Worm (Caenorhabditis elegans) whole organism, L4 larva: ENCODE measurements around the gene Y51A2B.9.

ENCODE experiments used
- F10B5.3 ChIP-seq: sonication (generic microtip); optimal IDR thresholded peaks from 2 replicates; lab custom pipeline; 2016; ENCODE audit warnings: mild to moderate bottlenecking, missing genetic modification characterization, missing compliant biosample characterization
- F44E2.7 ChIP-seq: fragments of 200-800 bp; sonication (Bioruptor generic); IDR thresholded peaks from 2 replicates; pipeline ENCODE4 v2.1.2; 2022; ENCODE audit warnings: missing genetic modification characterization, missing compliant biosample characterization
- Y48G9A.11 ChIP-seq: fragments of 200-800 bp; sonication (Bioruptor generic); IDR thresholded peaks from 2 replicates; pipeline ENCODE4 v1.3.6; 2022; ENCODE audit warnings: missing genetic modification reagents, missing genetic modification characterization, missing compliant biosample characterization
- Y5F2A.4 ChIP-seq: fragments of 200-800 bp; sonication (Bioruptor generic); optimal IDR thresholded peaks from 2 replicates; lab custom pipeline; 2018; ENCODE audit warnings: mild to moderate bottlenecking, missing genetic modification characterization, missing compliant biosample characterization
- ZK337.2 ChIP-seq: fragments of 200-800 bp; sonication (Bioruptor generic); IDR thresholded peaks from 2 replicates; pipeline ENCODE4 v1.3.6; 2022; ENCODE audit warnings: missing genetic modification reagents, missing genetic modification characterization, missing compliant biosample characterization
- ZK546.5 ChIP-seq, 2 experiments: sonication (generic microtip); optimal IDR thresholded peaks; 2 replicates each; lab custom pipeline; 2017; ENCODE audit warnings: missing biosample characterization in 2 of 2, missing genetic modification characterization in 2 of 2
- aha-1 ChIP-seq: fragments of 150-350 bp; peaks from one replicate; lab custom pipeline; 2014; ENCODE audit warnings: missing biosample characterization, missing genetic modification characterization
- arid-1 ChIP-seq: fragments of 200-800 bp; sonication (Bioruptor generic); conservative IDR thresholded peaks from 2 replicates; pipeline ENCODE4 v1.3.6; 2022; ENCODE audit warnings: missing genetic modification reagents, missing genetic modification characterization, missing compliant biosample characterization
- attf-4 ChIP-seq: sonication (generic microtip); optimal IDR thresholded peaks from 3 replicates; lab custom pipeline; 2017; ENCODE audit warnings: missing biosample characterization, missing genetic modification characterization
- ceh-20 ChIP-seq: fragments of 200-800 bp; sonication (Bioruptor generic); IDR thresholded peaks from 2 replicates; pipeline ENCODE4 v1.3.6; 2022; ENCODE audit warnings: missing genetic modification reagents, missing genetic modification characterization, missing compliant biosample characterization
- ceh-82 ChIP-seq: sonication (generic microtip); optimal IDR thresholded peaks from 2 replicates; lab custom pipeline; 2017; ENCODE audit warnings: missing biosample characterization, missing genetic modification characterization
- ces-1 ChIP-seq: fragments of 150-350 bp; sonication (generic microtip); optimal IDR thresholded peaks from 4 replicates; lab custom pipeline; 2014; ENCODE audit warnings: missing biosample characterization, missing genetic modification reagents, missing genetic modification characterization
- daf-12 ChIP-seq: fragments of 150-350 bp; optimal IDR thresholded peaks from 2 replicates; lab custom pipeline; 2014; ENCODE audit warnings: missing biosample characterization, missing genetic modification reagents, missing genetic modification characterization
- daf-16 ChIP-seq, 3 experiments: sonication (generic microtip); optimal IDR thresholded peaks; 2 replicates each; lab custom pipeline; 2016 to 2017; ENCODE audit warnings: missing genetic modification characterization in 3 of 3, missing genetic modification reagents in 3 of 3, mild to moderate bottlenecking in 2 of 3, missing compliant biosample characterization in 2 of 3, missing biosample characterization in 1 of 3, moderate library complexity in 1 of 3
- daf-19 ChIP-seq: fragments of 200-800 bp; sonication (Bioruptor generic); conservative IDR thresholded peaks from 2 replicates; pipeline ENCODE4 v1.3.6; 2022; ENCODE audit warnings: missing genetic modification characterization, missing compliant biosample characterization
- dmd-6 ChIP-seq: fragments of 200-800 bp; sonication (Bioruptor generic); IDR thresholded peaks from 2 replicates; pipeline ENCODE4 v1.3.6; 2022; ENCODE audit warnings: missing genetic modification reagents, missing genetic modification characterization, missing compliant biosample characterization
- dpl-1 ChIP-seq: fragments of 150-350 bp; optimal IDR thresholded peaks from 2 replicates; lab custom pipeline; 2014; ENCODE audit warnings: missing biosample characterization, missing genetic modification reagents, missing genetic modification characterization
- duxl-1 ChIP-seq: sonication (generic microtip); optimal IDR thresholded peaks from 2 replicates; lab custom pipeline; 2016; ENCODE audit warnings: mild to moderate bottlenecking, missing genetic modification characterization, moderate library complexity, missing compliant biosample characterization; ENCODE audit not compliant: poor library complexity
- egl-43 ChIP-seq: fragments of 200-800 bp; sonication (Bioruptor generic); IDR thresholded peaks from 2 replicates; pipeline ENCODE4 v1.3.6; 2022; ENCODE audit warnings: missing genetic modification reagents, missing genetic modification characterization, missing compliant biosample characterization
- hlh-30 ChIP-seq: sonication (generic microtip); optimal IDR thresholded peaks from 2 replicates; lab custom pipeline; 2017; ENCODE audit warnings: antibody characterized with exemption, mild to moderate bottlenecking, missing genetic modification characterization, missing compliant biosample characterization; ENCODE audit not compliant: insufficient read depth
- lim-7 ChIP-seq: fragments of 200-800 bp; sonication (Bioruptor generic); IDR thresholded peaks from 2 replicates; pipeline ENCODE4 v1.3.6; 2022; ENCODE audit warnings: missing genetic modification characterization, missing compliant biosample characterization
- lin-13 ChIP-seq: fragments of 150-350 bp; optimal IDR thresholded peaks from 2 replicates; lab custom pipeline; 2014; ENCODE audit warnings: missing biosample characterization, missing genetic modification reagents, missing genetic modification characterization
- lin-38 ChIP-seq: fragments of 200-800 bp; sonication (Bioruptor generic); IDR thresholded peaks from 2 replicates; pipeline ENCODE4 v1.3.6; 2022; ENCODE audit warnings: missing genetic modification reagents, missing genetic modification characterization, missing compliant biosample characterization
- mdl-1 ChIP-seq, 2 experiments: fragments of 150-350 bp in 1 of 2; sonication (generic microtip) in 1 of 2; optimal IDR thresholded peaks; 2 replicates each; lab custom pipeline; 2014 to 2017; ENCODE audit warnings: missing biosample characterization in 2 of 2, missing genetic modification characterization in 2 of 2
- mxl-2 ChIP-seq: fragments of 200-800 bp; sonication (Bioruptor generic); conservative IDR thresholded peaks from 2 replicates; pipeline ENCODE4 v1.3.6; 2022; ENCODE audit warnings: missing genetic modification reagents, missing genetic modification characterization, missing compliant biosample characterization
- nhr-10 ChIP-seq: fragments of 150-350 bp; optimal IDR thresholded peaks from 2 replicates; lab custom pipeline; 2014; ENCODE audit warnings: missing biosample characterization, missing genetic modification characterization
- nhr-237 ChIP-seq: sonication (generic microtip); optimal IDR thresholded peaks from 2 replicates; lab custom pipeline; 2017; ENCODE audit warnings: missing biosample characterization, missing genetic modification characterization
- nhr-25 ChIP-seq: sonication (generic microtip); optimal IDR thresholded peaks from 2 replicates; lab custom pipeline; 2017; ENCODE audit warnings: missing genetic modification characterization, mild to moderate bottlenecking, missing compliant biosample characterization, antibody characterized with exemption, moderate library complexity, borderline replicate concordance; ENCODE audit not compliant: insufficient read depth
- nhr-28 ChIP-seq: fragments of 150-350 bp; optimal IDR thresholded peaks from 2 replicates; lab custom pipeline; 2014; ENCODE audit warnings: missing biosample characterization, missing genetic modification characterization
- nhr-48 ChIP-seq: sonication (generic microtip); optimal IDR thresholded peaks from 2 replicates; lab custom pipeline; 2016; ENCODE audit warnings: mild to moderate bottlenecking, missing genetic modification characterization, missing compliant biosample characterization
- nhr-76 ChIP-seq: fragments of 150-350 bp; optimal IDR thresholded peaks from 2 replicates; lab custom pipeline; 2014; ENCODE audit warnings: missing biosample characterization, missing genetic modification characterization
- nhr-77 ChIP-seq: fragments of 150-350 bp; optimal IDR thresholded peaks from 2 replicates; lab custom pipeline; 2014; ENCODE audit warnings: missing biosample characterization, missing genetic modification characterization
- sdz-12 ChIP-seq: fragments of 200-800 bp; sonication (Bioruptor generic); optimal IDR thresholded peaks from 2 replicates; lab custom pipeline; 2018; ENCODE audit warnings: mild to moderate bottlenecking, missing genetic modification characterization, missing compliant biosample characterization
- set-16 ChIP-seq: fragments of 200-800 bp; sonication (Bioruptor generic); IDR thresholded peaks from 2 replicates; pipeline ENCODE4 v1.3.6; 2022; ENCODE audit warnings: missing genetic modification reagents, missing genetic modification characterization, missing compliant biosample characterization
- spr-1 ChIP-seq: sonication (generic microtip); optimal IDR thresholded peaks from 2 replicates; lab custom pipeline; 2016; ENCODE audit warnings: mild to moderate bottlenecking, missing genetic modification characterization, missing compliant biosample characterization
- tra-1 ChIP-seq: fragments of 200-800 bp; sonication (Bioruptor generic); IDR thresholded peaks from 2 replicates; pipeline ENCODE4 v1.3.6; 2022; ENCODE audit warnings: missing genetic modification reagents, missing genetic modification characterization, missing compliant biosample characterization
- vab-7 ChIP-seq: fragments of 200-800 bp; sonication (Bioruptor generic); IDR thresholded peaks from 2 replicates; pipeline ENCODE4 v1.3.6; 2022; ENCODE audit warnings: missing genetic modification reagents, missing genetic modification characterization, missing compliant biosample characterization
- zfp-3 ChIP-seq: fragments of 200-800 bp; sonication (Bioruptor generic); conservative IDR thresholded peaks from 2 replicates; pipeline ENCODE4 v1.3.6; 2022; ENCODE audit warnings: missing genetic modification reagents, missing genetic modification characterization, missing compliant biosample characterization

Y51A2B.9 gene

ce11 chrV:18362402-18362801 lies 33.1 kb downstream of the Y51A2B.9 start, which contains the start of gene C08E8.1:
TSS of gene C08E8.1 (minus strand) at chrV:18362502.
- TF ChIP-seq nhr-237 (tag; lab: Kevin White, UChicago) (no peak), nhr-77 (tag; lab: Kevin White, UChicago) (no peak), nhr-48 (tag; lab: Kevin White, UChicago) (no peak), nhr-28 (no peak), sdz-12 (GFP tag; lab: Kevin White, UChicago) (no peak), Y48G9A.11 (GFP tag; lab: Robert Waterston, UW) (no peak)

DNA sequence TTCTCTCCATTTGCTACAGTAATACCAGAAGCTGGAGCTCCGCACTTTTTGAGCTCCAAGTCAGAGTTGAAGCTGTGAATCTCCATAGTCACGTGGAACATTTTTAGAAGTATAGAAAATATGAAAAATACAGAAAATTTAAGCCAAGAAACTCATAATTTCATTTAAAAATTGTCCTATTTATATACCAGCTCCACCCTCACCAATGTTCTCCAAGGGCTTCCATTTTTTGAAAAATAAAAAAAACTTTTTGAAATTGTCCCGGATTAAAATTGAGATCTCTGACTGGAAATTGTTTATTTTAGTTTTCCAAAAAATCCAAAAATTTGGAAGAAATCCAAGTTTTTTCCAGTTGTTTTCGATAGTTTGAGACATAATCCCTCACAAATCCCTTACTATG lies 35.7 kb downstream of the Y51A2B.9 start, which contains the start of gene C08E8.5:
Gene C08E8.5, minus strand, starts transcription at position 101 of the 400 bp plus-strand sequence.
- TF ChIP-seq spr-1 (tag; lab: Kevin White, UChicago) (no peak), nhr-76 (no peak), ceh-20 (GFP tag; lab: Robert Waterston, UW) (no peak), aha-1 (tag; lab: Kevin White, UChicago) (peak; percentile 68), duxl-1 (tag; lab: Kevin White, UChicago) (no peak)

DNA sequence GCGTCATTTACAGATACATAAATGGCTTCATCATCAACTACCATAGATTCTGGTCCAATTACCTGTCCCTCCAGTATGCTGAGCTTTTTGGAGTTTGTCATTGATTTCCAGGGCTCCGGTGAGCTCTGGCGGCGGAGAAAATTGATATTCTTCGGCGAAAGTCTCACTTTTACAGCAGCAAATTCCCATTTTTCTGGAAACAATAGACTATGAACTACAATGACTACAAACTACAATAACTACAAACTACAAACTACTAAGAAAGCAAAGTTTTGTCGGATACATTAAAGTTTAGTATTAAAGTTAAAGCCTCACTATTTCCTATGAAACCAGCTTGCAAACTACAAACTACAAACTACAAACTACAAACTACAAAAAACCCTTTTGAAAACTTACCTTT lies 39.8 kb downstream of the Y51A2B.9 start, which contains the start of gene C08E8.2:
Gene C08E8.2, minus strand, starts transcription at position 101 of the 400 bp plus-strand sequence.
- TF ChIP-seq ZK546.5 (tag; optimal IDR thresholded peaks at IDR 0.05; lab: Kevin White, UChicago) (no peak), F10B5.3 (tag; lab: Kevin White, UChicago) (no peak), daf-19 (GFP tag; lab: Robert Waterston, UW) (no peak), dpl-1 (GFP tag; lab: Kevin White, UChicago) (no peak), mxl-2 (GFP tag; lab: Robert Waterston, UW) (no peak), daf-12 (no peak), lin-38 (GFP tag; lab: Robert Waterston, UW) (no peak), mdl-1 (tag; optimal IDR thresholded peaks at IDR 0.05; lab: Kevin White, UChicago) (no peak), arid-1 (no peak), ZK337.2 (GFP tag; lab: Robert Waterston, UW) (no peak), lim-7 (GFP tag; lab: Robert Waterston, UW) (no peak), nhr-10 (tag; lab: Kevin White, UChicago) (no peak), zfp-3 (GFP tag; lab: Robert Waterston, UW) (no peak), hlh-30 (tag; lab: Kevin White, UChicago) (no peak), nhr-25 (tag; lab: Kevin White, UChicago) (no peak), set-16 (GFP tag; lab: Robert Waterston, UW) (no peak), Y5F2A.4 (GFP tag; lab: Kevin White, UChicago) (no peak)

- no peak for TF ChIP-seq ZK546.5 (tag; optimal IDR thresholded peaks at IDR 0.05; lab: Kevin White, UChicago)
- peak; percentile 20 for TF ChIP-seq lin-13 (GFP tag; lab: Kevin White, UChicago)
- TF ChIP-seq vab-7 (GFP tag; lab: Robert Waterston, UW): no peak
- TF ChIP-seq nhr-28: peak; percentile 96
- no peak for TF ChIP-seq attf-4 (tag; lab: Kevin White, UChicago)
Measured at ce11 chrV:18354299-18354698, 41.2 kb downstream of the Y51A2B.9 start.

ce11 chrV:18350721-18351120 lies 44.8 kb downstream of the Y51A2B.9 start, which contains the start of gene C08E8.11:
TSS of gene C08E8.11 (plus strand) at chrV:18351021.
- TF ChIP-seq egl-43: no peak
- TF ChIP-seq ces-1 (GFP tag; lab: Kevin White, UChicago): no peak
- no peak for TF ChIP-seq dmd-6
- TF ChIP-seq daf-16 (GFP tag; optimal IDR thresholded peaks at IDR 0.05; lab: Kevin White, UChicago): no peak
- no peak for TF ChIP-seq daf-16 (tag; optimal IDR thresholded peaks at IDR 0.05; lab: Kevin White, UChicago)
- no peak for TF ChIP-seq zfp-3 (GFP tag; lab: Robert Waterston, UW)
- TF ChIP-seq dpl-1 (GFP tag; lab: Kevin White, UChicago): no peak
- no peak for TF ChIP-seq mxl-2 (GFP tag; lab: Robert Waterston, UW)
- TF ChIP-seq set-16 (GFP tag; lab: Robert Waterston, UW): no peak
- TF ChIP-seq tra-1: no peak
- TF ChIP-seq ceh-20 (GFP tag; lab: Robert Waterston, UW): no peak
- TF ChIP-seq ceh-82 (tag; lab: Kevin White, UChicago): no peak
- TF ChIP-seq F44E2.7: no peak
- TF ChIP-seq, all 104 proteins: peak for 0
